Worm (Caenorhabditis elegans): ENCODE measurements around the gene K08H2.2.
A peak's percentile ranks its signal among the peaks of the same experiment; 100 is the strongest.

DNA sequence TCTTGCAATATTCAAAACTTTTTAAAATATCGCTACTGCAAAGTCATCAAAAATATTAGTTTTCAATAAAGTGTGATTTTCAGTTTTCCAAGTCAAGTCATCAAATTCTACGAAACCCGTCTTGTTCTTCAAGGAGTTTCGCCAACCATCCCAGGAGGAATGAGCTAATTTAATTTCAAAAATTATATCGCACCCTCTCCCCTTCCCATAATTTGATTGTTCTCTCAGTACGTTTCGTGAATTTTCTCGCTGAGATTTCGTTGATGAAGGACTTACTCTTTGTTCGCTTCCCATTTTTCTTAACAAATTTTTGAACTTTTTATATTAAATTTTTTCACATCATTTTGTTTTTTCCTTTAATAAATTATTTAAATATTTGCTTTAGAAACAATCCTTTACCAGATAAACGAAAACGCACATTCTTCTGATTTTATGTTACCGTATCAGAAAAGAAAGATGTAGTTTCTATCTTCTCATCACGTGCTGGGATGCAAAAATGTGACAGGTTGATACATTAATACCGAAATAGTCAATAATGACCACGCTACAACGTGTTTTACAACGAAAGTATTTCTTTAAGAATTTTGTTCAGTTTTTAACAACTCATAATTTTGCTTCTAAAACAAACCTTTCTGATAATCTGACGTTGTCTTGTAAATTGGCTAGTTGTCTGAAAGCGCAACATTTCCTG is 12.0 kb upstream of the K08H2.2 start:
- no peak for TF ChIP-seq ceh-28 (tag; optimal IDR thresholded peaks at IDR 0.05)
- TF ChIP-seq nhr-48 (tag; optimal IDR thresholded peaks at IDR 0.05), result no peak
- no peak for TF ChIP-seq skn-1 (tag; optimal IDR thresholded peaks at IDR 0.05)
- TF ChIP-seq unc-62 (GFP tag; optimal IDR thresholded peaks at IDR 0.05 in 1 of 2), result peak in 1 of 2 experiments; percentile 3
- TF ChIP-seq unc-62 (tag; optimal IDR thresholded peaks at IDR 0.05), result no peak
- TF ChIP-seq pha-4 (GFP tag; IDR thresholded peaks at IDR 0.05), result no peak
- TF ChIP-seq pha-4 (tag; optimal IDR thresholded peaks at IDR 0.05), result no peak
- no peak for TF ChIP-seq ceh-82 (tag; optimal IDR thresholded peaks at IDR 0.05)
- TF ChIP-seq hlh-30 (tag; optimal IDR thresholded peaks at IDR 0.05; ENCODE audit: insufficient read depth), result peak; percentile 71
- no peak for TF ChIP-seq ceh-32 (tag; optimal IDR thresholded peaks at IDR 0.05; ENCODE audit: poor library complexity)
- no peak for TF ChIP-seq zag-1 (tag; optimal IDR thresholded peaks at IDR 0.05)
- peak; percentile 33 for TF ChIP-seq hlh-11 (tag; optimal IDR thresholded peaks at IDR 0.05)
- TF ChIP-seq egl-27 (tag; optimal IDR thresholded peaks at IDR 0.05), result no peak
- TF ChIP-seq Y105C5A.15 (GFP tag; IDR thresholded peaks at IDR 0.05), result no peak
- TF ChIP-seq nhr-10 (tag; optimal IDR thresholded peaks at IDR 0.05), result no peak

Measured in whole organism, L4 larva.